Worm (Caenorhabditis elegans): ENCODE results near the gene K07B1.7.
A peak's percentile ranks its signal among the peaks of the same experiment; 100 is the strongest.

ce11 chrV:9382538-9383328 is 36.0 kb upstream of the K07B1.7 start:
- TF ChIP-seq dpl-1 (GFP tag; optimal IDR thresholded peaks at IDR 0.05) (peak in 2 of 3 experiments; percentile 4 to 15), snpc-4 (tag; optimal IDR thresholded peaks at IDR 0.05) (no peak), lin-15B (tag; optimal IDR thresholded peaks at IDR 0.05) (no peak), mep-1 (tag; optimal IDR thresholded peaks at IDR 0.05) (no peak), ztf-11 (tag; optimal IDR thresholded peaks at IDR 0.05) (no peak)

All from whole organism, L1 larva.